Worm (Caenorhabditis elegans) whole organism, L3 larva: ENCODE data around the gene C54E10.6.

Source experiments
- ceh-9 ChIP-seq: sonication (generic microtip); optimal IDR thresholded peaks from 2 replicates; lab custom pipeline; 2018; ENCODE audit warnings: missing biosample characterization, missing genetic modification characterization
- elt-2 ChIP-seq: sonication (generic microtip); optimal IDR thresholded peaks from 2 replicates; lab custom pipeline; 2016; ENCODE audit warnings: missing genetic modification reagents, mild to moderate bottlenecking, missing genetic modification characterization, missing compliant biosample characterization
- eor-1 ChIP-seq, 2 experiments: fragments of 150-350 bp; optimal IDR thresholded peaks; 2 replicates each; lab custom pipeline; 2014 to 2018; ENCODE audit warnings: missing biosample characterization in 2 of 2, missing genetic modification characterization in 2 of 2
- fkh-10 ChIP-seq: sonication (generic microtip); optimal IDR thresholded peaks from 2 replicates; lab custom pipeline; 2017; ENCODE audit warnings: missing biosample characterization, missing genetic modification reagents, missing genetic modification characterization
- hmg-11 ChIP-seq: sonication (generic microtip); optimal IDR thresholded peaks from 2 replicates; lab custom pipeline; 2016; ENCODE audit warnings: missing genetic modification characterization, missing compliant biosample characterization
- jun-1 ChIP-seq: fragments of 150-350 bp; optimal IDR thresholded peaks from 2 replicates; lab custom pipeline; 2014; ENCODE audit warnings: missing biosample characterization, missing genetic modification reagents, missing genetic modification characterization
- lin-39 ChIP-seq: fragments of 150-350 bp; optimal IDR thresholded peaks from 2 replicates; lab custom pipeline; 2018; ENCODE audit warnings: missing biosample characterization, missing genetic modification reagents, missing genetic modification characterization
- nhr-11 ChIP-seq: fragments of 150-350 bp; optimal IDR thresholded peaks from 2 replicates; lab custom pipeline; 2014; ENCODE audit warnings: missing biosample characterization, missing genetic modification characterization
- nhr-76 ChIP-seq: fragments of 150-350 bp; sonication (generic microtip); optimal IDR thresholded peaks from 5 replicates; lab custom pipeline; 2014; ENCODE audit warnings: missing biosample characterization, missing genetic modification characterization
- skn-1 ChIP-seq: fragments of 150-350 bp; optimal IDR thresholded peaks from 2 replicates; lab custom pipeline; 2014; ENCODE audit warnings: missing biosample characterization, missing genetic modification characterization
- snpc-4 ChIP-seq: fragments of 150-350 bp; optimal IDR thresholded peaks from 2 replicates; lab custom pipeline; 2014; ENCODE audit warnings: missing biosample characterization, missing genetic modification characterization
- unc-62 ChIP-seq: fragments of 150-350 bp; sonication (generic microtip); optimal IDR thresholded peaks from 4 replicates; lab custom pipeline; 2014; ENCODE audit warnings: missing biosample characterization, missing genetic modification reagents, missing genetic modification characterization
- ztf-11 ChIP-seq: fragments of 150-350 bp; optimal IDR thresholded peaks from 2 replicates; lab custom pipeline; 2014; ENCODE audit warnings: missing biosample characterization, missing genetic modification characterization
- ztf-4 ChIP-seq: fragments of 150-350 bp; optimal IDR thresholded peaks from 2 replicates; lab custom pipeline; 2014; ENCODE audit warnings: missing biosample characterization, missing genetic modification characterization

- no peak for TF ChIP-seq skn-1
- TF ChIP-seq ztf-4 (tag; lab: Kevin White, UChicago): no peak
- no peak for TF ChIP-seq ztf-11 (tag; lab: Kevin White, UChicago)
- no peak for TF ChIP-seq fkh-10 (GFP tag; lab: Kevin White, UChicago)
- TF ChIP-seq eor-1 (tag; optimal IDR thresholded peaks at IDR 0.05; lab: Kevin White, UChicago): no peak
- no peak for TF ChIP-seq jun-1 (tag; lab: Kevin White, UChicago)
- TF ChIP-seq hmg-11: no peak
- no peak for TF ChIP-seq unc-62 (GFP tag; lab: Kevin White, UChicago)
- TF ChIP-seq snpc-4 (tag; lab: Kevin White, UChicago): no peak
- no peak for TF ChIP-seq nhr-11
- TF ChIP-seq elt-2: no peak
- TF ChIP-seq ceh-9 (tag; lab: Kevin White, UChicago): no peak
- no peak for TF ChIP-seq lin-39 (tag; lab: Kevin White, UChicago)
- no peak for TF ChIP-seq nhr-76 (tag; lab: Kevin White, UChicago)
Measured at ce11 chrV:18846480-18846879, 38.0 kb upstream of the C54E10.6 start, which contains the start of gene nhr-230.
